Worm (Caenorhabditis elegans) whole organism, young adult: Measurements from ENCODE around the gene stg-2.

Source experiments
- K11D2.4 ChIP-seq: fragments of 200-800 bp; sonication (Bioruptor generic); IDR thresholded peaks from 2 replicates; pipeline ENCODE4 v1.3.6; 2022; ENCODE audit warnings: missing genetic modification reagents, missing genetic modification characterization, missing compliant biosample characterization
- Y95B8A.8 ChIP-seq: fragments of 200-800 bp; sonication (Bioruptor generic); IDR thresholded peaks from 2 replicates; pipeline ENCODE4 v1.3.6; 2022; ENCODE audit warnings: missing genetic modification reagents, missing genetic modification characterization, missing compliant biosample characterization
- cebp-2 ChIP-seq: fragments of 200-800 bp; sonication (Bioruptor generic); IDR thresholded peaks from 2 replicates; pipeline ENCODE4 v1.3.6; 2022; ENCODE audit warnings: missing genetic modification characterization, missing compliant biosample characterization
- dpff-1 ChIP-seq: sonication (generic microtip); optimal IDR thresholded peaks from 2 replicates; lab custom pipeline; 2017; ENCODE audit warnings: mild to moderate bottlenecking, missing genetic modification characterization, missing compliant biosample characterization
- dpl-1 ChIP-seq: fragments of 150-350 bp; optimal IDR thresholded peaks from 2 replicates; lab custom pipeline; 2014; ENCODE audit warnings: missing biosample characterization, missing genetic modification reagents, missing genetic modification characterization
- lin-26 ChIP-seq: fragments of 200-800 bp; sonication (Bioruptor generic); IDR thresholded peaks from 2 replicates; pipeline ENCODE4 v1.3.6; 2022; ENCODE audit warnings: missing genetic modification reagents, missing genetic modification characterization, missing compliant biosample characterization
- lin-35 ChIP-seq, 3 experiments: fragments of 150-350 bp in 2 of 3; sonication (generic microtip) in 1 of 3; optimal IDR thresholded peaks; 2 replicates each; lab custom pipeline; 2014 to 2018; ENCODE audit warnings: missing biosample characterization in 3 of 3, missing genetic modification characterization in 3 of 3, missing genetic modification reagents in 3 of 3
- nfya-1 ChIP-seq: sonication (generic microtip); optimal IDR thresholded peaks from 2 replicates; lab custom pipeline; 2017; ENCODE audit warnings: antibody characterized with exemption, missing compliant biosample characterization, missing genetic modification characterization, borderline replicate concordance; ENCODE audit not compliant: insufficient read depth
- nhr-120 ChIP-seq: fragments of 200-800 bp; sonication (Bioruptor generic); IDR thresholded peaks from 2 replicates; pipeline ENCODE4 v1.3.6; 2022; ENCODE audit warnings: missing genetic modification characterization, missing compliant biosample characterization
- rcor-1 ChIP-seq: fragments of 200-800 bp; sonication (Bioruptor generic); IDR thresholded peaks from 2 replicates; pipeline ENCODE4 v1.3.6; 2022; ENCODE audit warnings: missing genetic modification reagents, missing genetic modification characterization, missing compliant biosample characterization
- unc-62 ChIP-seq: fragments of 150-350 bp; optimal IDR thresholded peaks from 2 replicates; lab custom pipeline; 2014; ENCODE audit warnings: missing biosample characterization, missing genetic modification reagents, missing genetic modification characterization
- ztf-6 ChIP-seq: fragments of 200-800 bp; sonication (Bioruptor generic); IDR thresholded peaks from 2 replicates; pipeline ENCODE4 v1.3.6; 2022; ENCODE audit warnings: missing genetic modification reagents, missing genetic modification characterization, missing compliant biosample characterization

- no peak for TF ChIP-seq ztf-6 (GFP tag; lab: Robert Waterston, UW)
- no peak for TF ChIP-seq dpl-1 (GFP tag; lab: Kevin White, UChicago)
- TF ChIP-seq lin-26 (GFP tag; lab: Robert Waterston, UW) = no peak
- TF ChIP-seq cebp-2 (GFP tag; lab: Robert Waterston, UW) = no peak
- no peak for TF ChIP-seq unc-62 (GFP tag; lab: Kevin White, UChicago)
- TF ChIP-seq dpff-1 = no peak
- no peak for TF ChIP-seq lin-35 (GFP tag; optimal IDR thresholded peaks at IDR 0.05; lab: Kevin White, UChicago)
- no peak for TF ChIP-seq K11D2.4 (GFP tag; lab: Robert Waterston, UW)
- no peak for TF ChIP-seq nhr-120 (GFP tag; lab: Robert Waterston, UW)
- no peak for TF ChIP-seq rcor-1 (GFP tag; lab: Robert Waterston, UW)
- TF ChIP-seq Y95B8A.8 (GFP tag; lab: Robert Waterston, UW) = no peak
- TF ChIP-seq nfya-1 = no peak
Measured at ce11 chrX:8598491-8598890, 45.2 kb downstream of the stg-2 start.
